Fruit fly (Drosophila melanogaster): Measurements from ENCODE around the gene CG4364.

- no peak for TF ChIP-seq Ets96B (tag; optimal IDR thresholded peaks at IDR 0.05)
- TF ChIP-seq cyc (GFP tag; optimal IDR thresholded peaks at IDR 0.05): no peak
- TF ChIP-seq Sox102F (GFP tag; optimal IDR thresholded peaks at IDR 0.05): no peak
- TF ChIP-seq topi (GFP tag; optimal IDR thresholded peaks at IDR 0.05): no peak
- TF ChIP-seq CG16779 (tag; optimal IDR thresholded peaks at IDR 0.05): no peak
- TF ChIP-seq Sox14 (GFP tag; optimal IDR thresholded peaks at IDR 0.05): no peak
- TF ChIP-seq Eip93F (GFP tag; optimal IDR thresholded peaks at IDR 0.05): no peak
- no peak for TF ChIP-seq net (GFP tag; optimal IDR thresholded peaks at IDR 0.05)
- TF ChIP-seq CG7368 (GFP tag; optimal IDR thresholded peaks at IDR 0.05): no peak
- TF ChIP-seq acj6 (GFP tag; optimal IDR thresholded peaks at IDR 0.05): no peak
- TF ChIP-seq Smox (GFP tag; optimal IDR thresholded peaks at IDR 0.05): no peak
- TF ChIP-seq CG3919 (GFP tag; optimal IDR thresholded peaks at IDR 0.05): no peak
Measured at dm6 chr2L:9679789-9680188, 31.3 kb downstream of the CG4364 start.

Data from whole organism, prepupa.